Worm (Caenorhabditis elegans) whole organism, L1 larva: ENCODE results near the gene D2063.1.

Experiments
- C04F5.9 ChIP-seq: sonication (generic microtip); optimal IDR thresholded peaks from 2 replicates; lab custom pipeline; 2016; ENCODE audit warnings: missing genetic modification characterization, missing compliant biosample characterization
- alr-1 ChIP-seq: fragments of 200-800 bp; sonication (Bioruptor generic); optimal IDR thresholded peaks from 2 replicates; lab custom pipeline; 2018; ENCODE audit warnings: borderline replicate concordance, mild to moderate bottlenecking, missing genetic modification characterization, missing compliant biosample characterization
- efl-1 ChIP-seq, 4 experiments: fragments of 150-350 bp; optimal IDR thresholded peaks in 3 of 4; peaks in 1 of 4; 1 replicate in 1 of 4; 2 replicates in 3 of 4; lab custom pipeline; 2014; ENCODE audit warnings: missing biosample characterization in 2 of 4, missing genetic modification characterization in 2 of 4, missing genetic modification reagents in 2 of 4
- ets-5 ChIP-seq: fragments of 200-800 bp; sonication (Bioruptor generic); IDR thresholded peaks from 2 replicates; pipeline ENCODE4 v1.3.6; 2022; ENCODE audit warnings: missing genetic modification characterization, missing compliant biosample characterization
- fos-1 ChIP-seq: fragments of 150-350 bp; optimal IDR thresholded peaks from 2 replicates; lab custom pipeline; 2014; ENCODE audit warnings: missing biosample characterization, missing genetic modification characterization
- mdl-1 ChIP-seq, 2 experiments: fragments of 150-350 bp; optimal IDR thresholded peaks; 2 replicates each; lab custom pipeline; 2014 to 2017; ENCODE audit warnings: missing biosample characterization in 2 of 2, missing genetic modification characterization in 2 of 2, inconsistent platforms in 1 of 2
- nhr-11 ChIP-seq: fragments of 150-350 bp; optimal IDR thresholded peaks from 2 replicates; lab custom pipeline; 2014; ENCODE audit warnings: missing biosample characterization, missing genetic modification characterization
- nhr-12 ChIP-seq: sonication (generic microtip); optimal IDR thresholded peaks from 2 replicates; lab custom pipeline; 2017; ENCODE audit warnings: missing biosample characterization, missing genetic modification characterization
- rnt-1 ChIP-seq: sonication (generic microtip); optimal IDR thresholded peaks from 2 replicates; lab custom pipeline; 2016; ENCODE audit warnings: mild to moderate bottlenecking, missing genetic modification characterization, moderate library complexity, missing compliant biosample characterization
- snpc-4 ChIP-seq: fragments of 150-350 bp; optimal IDR thresholded peaks from 2 replicates; lab custom pipeline; 2014; ENCODE audit warnings: missing biosample characterization, missing genetic modification characterization
- snu-23 ChIP-seq: sonication (generic microtip); optimal IDR thresholded peaks from 2 replicates; lab custom pipeline; 2016; ENCODE audit warnings: missing genetic modification characterization, missing compliant biosample characterization
- unc-86 ChIP-seq: sonication (generic microtip); optimal IDR thresholded peaks from 2 replicates; lab custom pipeline; 2016; ENCODE audit warnings: missing genetic modification characterization, missing compliant biosample characterization

- TF ChIP-seq nhr-12 (tag; lab: Kevin White, UChicago): no peak
- TF ChIP-seq unc-86: no peak
- TF ChIP-seq efl-1 (optimal IDR thresholded peaks at IDR 0.05; lab: Kevin White, UChicago): no peak
- no peak for TF ChIP-seq efl-1 (GFP tag; optimal IDR thresholded peaks at IDR 0.05 in 1 of 2; lab: Kevin White, UChicago)
- TF ChIP-seq snu-23 (GFP tag; lab: Kevin White, UChicago): no peak
- no peak for TF ChIP-seq snpc-4 (tag; lab: Kevin White, UChicago)
- TF ChIP-seq ets-5: no peak
- no peak for TF ChIP-seq mdl-1 (tag; optimal IDR thresholded peaks at IDR 0.05; lab: Kevin White, UChicago)
- TF ChIP-seq alr-1 (tag; lab: Kevin White, UChicago): no peak
- TF ChIP-seq fos-1 (tag; lab: Kevin White, UChicago): no peak
- no peak for TF ChIP-seq rnt-1 (tag; lab: Kevin White, UChicago)
- no peak for TF ChIP-seq C04F5.9 (tag; lab: Kevin White, UChicago)
- TF ChIP-seq nhr-11: no peak
Observed at ce11 chrV:4302842-4303241, 24.1 kb upstream of the D2063.1 start.
